Worm (Caenorhabditis elegans) whole organism, L3 larva: Measurements from ENCODE around the gene K10H10.10.

Experiments used
- R02D3.7 ChIP-seq: fragments of 150-350 bp; optimal IDR thresholded peaks from 2 replicates; lab custom pipeline; 2014; ENCODE audit warnings: missing biosample characterization, missing genetic modification characterization
- ZK546.5 ChIP-seq: sonication (generic microtip); optimal IDR thresholded peaks from 2 replicates; lab custom pipeline; 2017; ENCODE audit warnings: missing biosample characterization, missing genetic modification characterization
- aly-2 ChIP-seq: fragments of 150-350 bp; optimal IDR thresholded peaks from 2 replicates; lab custom pipeline; 2014; ENCODE audit warnings: missing biosample characterization, missing genetic modification characterization
- ama-1 ChIP-seq: fragments of 150-350 bp; optimal IDR thresholded peaks from 2 replicates; lab custom pipeline; 2018
- ceh-16 ChIP-seq: sonication (generic microtip); optimal IDR thresholded peaks from 2 replicates; lab custom pipeline; 2017; ENCODE audit warnings: missing biosample characterization, missing genetic modification characterization
- ceh-82 ChIP-seq: fragments of 150-350 bp; optimal IDR thresholded peaks from 2 replicates; lab custom pipeline; 2014; ENCODE audit warnings: missing biosample characterization, missing genetic modification characterization
- ceh-9 ChIP-seq: sonication (generic microtip); optimal IDR thresholded peaks from 2 replicates; lab custom pipeline; 2018; ENCODE audit warnings: missing biosample characterization, missing genetic modification characterization
- daf-12 ChIP-seq: fragments of 150-350 bp; optimal IDR thresholded peaks from 2 replicates; lab custom pipeline; 2014; ENCODE audit warnings: missing biosample characterization, missing genetic modification reagents, missing genetic modification characterization
- egl-27 ChIP-seq: sonication (generic microtip); optimal IDR thresholded peaks from 4 replicates; lab custom pipeline; 2017; ENCODE audit warnings: missing biosample characterization, missing genetic modification reagents, missing genetic modification characterization
- egl-5 ChIP-seq: fragments of 150-350 bp; optimal IDR thresholded peaks from 2 replicates; lab custom pipeline; 2017; ENCODE audit warnings: missing biosample characterization, missing genetic modification reagents, missing genetic modification characterization, inconsistent platforms
- elt-1 ChIP-seq: fragments of 150-350 bp; optimal IDR thresholded peaks from 2 replicates; lab custom pipeline; 2014; ENCODE audit warnings: missing biosample characterization, missing genetic modification characterization
- elt-2 ChIP-seq: sonication (generic microtip); optimal IDR thresholded peaks from 2 replicates; lab custom pipeline; 2016; ENCODE audit warnings: missing genetic modification reagents, mild to moderate bottlenecking, missing genetic modification characterization, missing compliant biosample characterization
- elt-3 ChIP-seq, 3 experiments: fragments of 150-350 bp in 1 of 3; sonication (generic microtip) in 2 of 3; optimal IDR thresholded peaks; 2 replicates in 2 of 3; 4 replicates in 1 of 3; lab custom pipeline; 2014 to 2017; ENCODE audit warnings: missing biosample characterization in 3 of 3, missing genetic modification characterization in 3 of 3
- eor-1 ChIP-seq, 2 experiments: fragments of 150-350 bp; optimal IDR thresholded peaks; 2 replicates each; lab custom pipeline; 2014 to 2018; ENCODE audit warnings: missing biosample characterization in 2 of 2, missing genetic modification characterization in 2 of 2
- fkh-10 ChIP-seq: sonication (generic microtip); optimal IDR thresholded peaks from 2 replicates; lab custom pipeline; 2017; ENCODE audit warnings: missing biosample characterization, missing genetic modification reagents, missing genetic modification characterization
- hmg-11 ChIP-seq: sonication (generic microtip); optimal IDR thresholded peaks from 2 replicates; lab custom pipeline; 2016; ENCODE audit warnings: missing genetic modification characterization, missing compliant biosample characterization
- jun-1 ChIP-seq: fragments of 150-350 bp; optimal IDR thresholded peaks from 2 replicates; lab custom pipeline; 2014; ENCODE audit warnings: missing biosample characterization, missing genetic modification reagents, missing genetic modification characterization
- lin-15B ChIP-seq: fragments of 150-350 bp; optimal IDR thresholded peaks from 2 replicates; lab custom pipeline; 2014; ENCODE audit warnings: missing biosample characterization, missing genetic modification characterization
- lin-39 ChIP-seq: fragments of 150-350 bp; optimal IDR thresholded peaks from 2 replicates; lab custom pipeline; 2018; ENCODE audit warnings: missing biosample characterization, missing genetic modification reagents, missing genetic modification characterization
- mdl-1 ChIP-seq: fragments of 150-350 bp; optimal IDR thresholded peaks from 2 replicates; lab custom pipeline; 2014; ENCODE audit warnings: missing biosample characterization, missing genetic modification characterization
- nfya-1 ChIP-seq: sonication (generic microtip); optimal IDR thresholded peaks from 2 replicates; lab custom pipeline; 2017; ENCODE audit warnings: missing genetic modification characterization, mild to moderate bottlenecking, missing compliant biosample characterization, antibody characterized with exemption, moderate library complexity; ENCODE audit not compliant: insufficient read depth
- nhr-11 ChIP-seq: fragments of 150-350 bp; optimal IDR thresholded peaks from 2 replicates; lab custom pipeline; 2014; ENCODE audit warnings: missing biosample characterization, missing genetic modification characterization
- nhr-12 ChIP-seq: fragments of 150-350 bp; optimal IDR thresholded peaks from 2 replicates; lab custom pipeline; 2014; ENCODE audit warnings: missing biosample characterization, missing genetic modification characterization
- nhr-23 ChIP-seq: fragments of 150-350 bp; optimal IDR thresholded peaks from 2 replicates; lab custom pipeline; 2014; ENCODE audit warnings: missing biosample characterization, missing genetic modification reagents, missing genetic modification characterization
- nhr-237 ChIP-seq: fragments of 150-350 bp; optimal IDR thresholded peaks from 2 replicates; lab custom pipeline; 2014; ENCODE audit warnings: missing biosample characterization, missing genetic modification characterization
- nhr-25 ChIP-seq: sonication (generic microtip); optimal IDR thresholded peaks from 2 replicates; lab custom pipeline; 2017; ENCODE audit warnings: missing biosample characterization, missing genetic modification characterization
- nhr-67 ChIP-seq: fragments of 150-350 bp; optimal IDR thresholded peaks from 2 replicates; lab custom pipeline; 2014; ENCODE audit warnings: missing biosample characterization, missing genetic modification characterization
- nhr-76 ChIP-seq: fragments of 150-350 bp; sonication (generic microtip); optimal IDR thresholded peaks from 5 replicates; lab custom pipeline; 2014; ENCODE audit warnings: missing biosample characterization, missing genetic modification characterization
- nhr-77 ChIP-seq: fragments of 150-350 bp; optimal IDR thresholded peaks from 2 replicates; lab custom pipeline; 2014; ENCODE audit warnings: missing biosample characterization, missing genetic modification characterization
- pha-4 ChIP-seq: fragments of 150-350 bp; optimal IDR thresholded peaks from 2 replicates; lab custom pipeline; 2014; ENCODE audit warnings: missing biosample characterization, missing genetic modification reagents, missing genetic modification characterization
- sea-2 ChIP-seq: fragments of 150-350 bp; sonication (generic microtip); optimal IDR thresholded peaks from 4 replicates; lab custom pipeline; 2014; ENCODE audit warnings: missing biosample characterization, missing genetic modification reagents, missing genetic modification characterization
- snpc-4 ChIP-seq: fragments of 150-350 bp; optimal IDR thresholded peaks from 2 replicates; lab custom pipeline; 2014; ENCODE audit warnings: missing biosample characterization, missing genetic modification characterization
- zag-1 ChIP-seq: fragments of 150-350 bp; optimal IDR thresholded peaks from 2 replicates; lab custom pipeline; 2014; ENCODE audit warnings: missing biosample characterization, missing genetic modification characterization
- ztf-11 ChIP-seq: fragments of 150-350 bp; optimal IDR thresholded peaks from 2 replicates; lab custom pipeline; 2014; ENCODE audit warnings: missing biosample characterization, missing genetic modification characterization

K10H10.10 gene

ce11 chrII:14506245-14506644 lies 1.3 kb upstream of the K10H10.10 start, which contains the start of gene K10H10.12:
K10H10.12 (minus strand) TSS chrII:14506345.
- TF ChIP-seq pha-4 (tag; lab: Kevin White, UChicago) (peak; percentile 41), nhr-11 (tag; lab: Kevin White, UChicago) (no peak), lin-39 (tag; lab: Kevin White, UChicago) (no peak), snpc-4 (tag; lab: Kevin White, UChicago) (no peak), ztf-11 (tag; lab: Kevin White, UChicago) (no peak)

ce11 chrII:14510162-14510561 lies 2.6 kb downstream of the K10H10.10 start:
- TF ChIP-seq ceh-16 = no peak
- no peak for TF ChIP-seq ztf-11 (tag; lab: Kevin White, UChicago)
- TF ChIP-seq egl-5 (tag; lab: Kevin White, UChicago) = no peak
- no peak for TF ChIP-seq fkh-10 (GFP tag; lab: Kevin White, UChicago)
- peak; percentile 54 for TF ChIP-seq elt-2 (tag; lab: Kevin White, UChicago)
- no peak for TF ChIP-seq elt-1

ce11 chrII:14511189-14511588 lies 3.6 kb downstream of the K10H10.10 start, which contains the start of gene K10H10.13:
K10H10.13 (minus strand) TSS chrII:14511289.
- TF ChIP-seq ceh-9 (tag; lab: Kevin White, UChicago) = no peak

- no peak for TF ChIP-seq sea-2 (GFP tag; lab: Kevin White, UChicago)
- TF ChIP-seq elt-2 (tag; lab: Kevin White, UChicago) = no peak
- TF ChIP-seq ZK546.5 (tag; lab: Kevin White, UChicago) = no peak
- no peak for TF ChIP-seq ama-1 (lab: Kevin White, UChicago)
- TF ChIP-seq elt-3 (tag; optimal IDR thresholded peaks at IDR 0.05; lab: Kevin White, UChicago) = no peak
- no peak for TF ChIP-seq fkh-10 (GFP tag; lab: Kevin White, UChicago)
- TF ChIP-seq egl-5 (tag; lab: Kevin White, UChicago) = no peak
Observed at ce11 chrII:14515017-14515416, 7.5 kb downstream of the K10H10.10 start, which contains the start of gene K10H10.9. K10H10.9 (minus strand) TSS chrII:14515117.

- TF ChIP-seq nhr-76 (tag; lab: Kevin White, UChicago) (no peak), R02D3.7 (no peak), elt-1 (no peak), aly-2 (tag; lab: Kevin White, UChicago) (no peak), elt-3 (tag; optimal IDR thresholded peaks at IDR 0.05; lab: Kevin White, UChicago) (no peak), sea-2 (GFP tag; lab: Kevin White, UChicago) (no peak), nfya-1 (no peak), jun-1 (no peak), nhr-23 (no peak), nhr-77 (tag; lab: Kevin White, UChicago) (no peak), egl-27 (tag; lab: Kevin White, UChicago) (no peak), nhr-12 (tag; lab: Kevin White, UChicago) (no peak), nhr-237 (tag; lab: Kevin White, UChicago) (no peak), eor-1 (tag; optimal IDR thresholded peaks at IDR 0.05; lab: Kevin White, UChicago) (no peak), ceh-82 (tag; lab: Kevin White, UChicago) (no peak), nhr-11 (tag; lab: Kevin White, UChicago) (no peak), ama-1 (lab: Kevin White, UChicago) (no peak), snpc-4 (tag; lab: Kevin White, UChicago) (no peak), mdl-1 (no peak)
Observed at ce11 chrII:14522037-14522436, 14.5 kb downstream of the K10H10.10 start, which contains the start of gene btb-19. btb-19 (minus strand) TSS chrII:14522137.

ce11 chrII:14523070-14523572 lies 15.6 kb downstream of the K10H10.10 start, which contains the start of gene btb-20:
btb-20 (minus strand) TSS chrII:14523522.
- TF ChIP-seq nhr-25 (tag; lab: Kevin White, UChicago) (no peak), lin-15B (no peak), fkh-10 (GFP tag; lab: Kevin White, UChicago) (no peak), hmg-11 (tag; lab: Kevin White, UChicago) (no peak), ama-1 (lab: Kevin White, UChicago) (no peak), ceh-16 (no peak), R02D3.7 (no peak), elt-2 (tag; lab: Kevin White, UChicago) (no peak), eor-1 (tag; optimal IDR thresholded peaks at IDR 0.05; lab: Kevin White, UChicago) (no peak), nhr-12 (tag; lab: Kevin White, UChicago) (no peak), nhr-67 (tag; lab: Kevin White, UChicago) (no peak), zag-1 (tag; lab: Kevin White, UChicago) (no peak), elt-1 (no peak), elt-3 (tag; optimal IDR thresholded peaks at IDR 0.05; lab: Kevin White, UChicago) (no peak), lin-39 (tag; lab: Kevin White, UChicago) (no peak), daf-12 (tag; lab: Kevin White, UChicago) (no peak), egl-27 (tag; lab: Kevin White, UChicago) (no peak), nhr-11 (tag; lab: Kevin White, UChicago) (no peak)
